Fruit fly (Drosophila melanogaster): ENCODE data around the gene Traf6.
A peak's percentile ranks its signal among the peaks of the same experiment; 100 is the strongest.

The Traf6 gene

DNA sequence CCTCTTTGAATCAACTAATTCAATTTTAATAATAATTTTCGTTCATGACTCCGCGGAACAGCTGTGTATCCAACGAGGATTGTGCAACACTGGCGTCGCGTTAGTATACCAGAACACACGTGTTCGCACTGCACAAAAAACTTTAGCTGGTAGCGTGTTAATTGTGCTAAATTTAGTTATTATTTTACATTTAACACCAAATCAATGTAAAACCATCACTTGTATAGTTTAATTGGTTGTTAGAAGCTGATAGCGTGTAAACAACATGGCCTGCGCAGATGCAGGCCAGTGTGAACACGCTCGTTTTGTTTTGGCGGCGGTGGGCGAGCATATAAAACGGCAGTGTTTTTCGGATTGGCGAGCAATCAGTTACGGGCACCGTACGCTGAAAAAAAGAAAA lies at the start of gene Traf6, which contains the start of gene GIIIspla2 (continued):
- TF ChIP-seq Atf-2 (GFP tag; optimal IDR thresholded peaks at IDR 0.05), result peak; percentile 23
- peak; percentile 81 for TF ChIP-seq E2f1 (GFP tag; IDR thresholded peaks at IDR 0.05)
- TF ChIP-seq Fer3 (tag; optimal IDR thresholded peaks at IDR 0.05), result peak; percentile 70
- TF ChIP-seq CG14710 (tag; optimal IDR thresholded peaks at IDR 0.05), result peak; percentile 84
- peak; percentile 59 for TF ChIP-seq CG2116 (GFP tag; optimal IDR thresholded peaks at IDR 0.05)
- no peak for TF ChIP-seq yki (optimal IDR thresholded peaks at IDR 0.05)
- no peak for TF ChIP-seq CG13894 (tag; optimal IDR thresholded peaks at IDR 0.05)
- TF ChIP-seq pho (GFP tag; optimal IDR thresholded peaks at IDR 0.05), result peak; percentile 77
- peak; percentile 75 for TF ChIP-seq H15 (GFP tag; IDR thresholded peaks at IDR 0.05)
- peak; percentile 41 for TF ChIP-seq kni (GFP tag; optimal IDR thresholded peaks at IDR 0.05)
- peak; percentile 73; the same call in 2 of the 3 replicates for TF ChIP-seq CG34422 (GFP tag; IDR thresholded peaks at IDR 0.05)
- TF ChIP-seq CG2712 (tag; optimal IDR thresholded peaks at IDR 0.05), result peak; percentile 82
- TF ChIP-seq lola (GFP tag; optimal IDR thresholded peaks at IDR 0.05), result peak in 1 of 3 experiments; percentile 65
- no peak for TF ChIP-seq hbn (GFP tag; IDR thresholded peaks at IDR 0.05; ENCODE audit: partially characterized antibody)
- TF ChIP-seq YL-1 (GFP tag; optimal IDR thresholded peaks at IDR 0.05), result peak; percentile 19
- peak; percentile 72 for TF ChIP-seq CG10209 (GFP tag; optimal IDR thresholded peaks at IDR 0.05)
- TF ChIP-seq mirr (GFP tag; optimal IDR thresholded peaks at IDR 0.05), result peak; percentile 66
- TF ChIP-seq MTF-1 (GFP tag; optimal IDR thresholded peaks at IDR 0.05; ENCODE audit: borderline replicate concordance), result no peak
- peak; percentile 54 for TF ChIP-seq Dp (GFP tag; optimal IDR thresholded peaks at IDR 0.05)
- peak; percentile 79; the same call in 1 of the 2 replicates for TF ChIP-seq CG9215 (GFP tag; IDR thresholded peaks at IDR 0.05)
- TF ChIP-seq jigr1 (GFP tag; IDR thresholded peaks at IDR 0.05), result no peak
- TF ChIP-seq ind (GFP tag; optimal IDR thresholded peaks at IDR 0.05), result peak; percentile 68
- peak; percentile 72 for TF ChIP-seq CG31224 (GFP tag; IDR thresholded peaks at IDR 0.05)
- TF ChIP-seq Vsx1 (GFP tag; optimal IDR thresholded peaks at IDR 0.05), result no peak
- peak; percentile 43 for TF ChIP-seq CG6254 (GFP tag; optimal IDR thresholded peaks at IDR 0.05)
- no peak for TF ChIP-seq z (GFP tag; IDR thresholded peaks at IDR 0.05)
- TF ChIP-seq org-1 (GFP tag; optimal IDR thresholded peaks at IDR 0.05), result peak; percentile 62
- no peak for TF ChIP-seq CG15073 (GFP tag; optimal IDR thresholded peaks at IDR 0.05)
- TF ChIP-seq MBD-R2 (GFP tag; IDR thresholded peaks at IDR 0.05), result peak; percentile 95
- peak; percentile 55; the same call in 1 of the 3 replicates for TF ChIP-seq ase (GFP tag; IDR thresholded peaks at IDR 0.05)
- TF ChIP-seq wek (GFP tag; optimal IDR thresholded peaks at IDR 0.05), result peak; percentile 52
- TF ChIP-seq sens (GFP tag), result peak; percentile 95
- no peak for TF ChIP-seq hth (optimal IDR thresholded peaks at IDR 0.05)
- TF ChIP-seq scrt (GFP tag; optimal IDR thresholded peaks at IDR 0.05), result no peak
- peak; percentile 54 for TF ChIP-seq Lhr (GFP tag; optimal IDR thresholded peaks at IDR 0.05)
- TF ChIP-seq corto (GFP tag; optimal IDR thresholded peaks at IDR 0.05), result no peak
- TF ChIP-seq CG17186 (GFP tag; optimal IDR thresholded peaks at IDR 0.05), result peak; percentile 88
- TF ChIP-seq CG6791 (GFP tag; IDR thresholded peaks at IDR 0.05; ENCODE audit: partially characterized antibody), result no peak
- TF ChIP-seq Xrp1 (GFP tag; IDR thresholded peaks at IDR 0.05), result peak; percentile 81
- TF ChIP-seq Hmr (GFP tag; optimal IDR thresholded peaks at IDR 0.05), result no peak
- peak; percentile 78 for TF ChIP-seq CG7372 (GFP tag; IDR thresholded peaks at IDR 0.05)
- TF ChIP-seq CG15601 (tag; optimal IDR thresholded peaks at IDR 0.05), result peak; percentile 37
- TF ChIP-seq CrebB (tag; optimal IDR thresholded peaks at IDR 0.05), result peak; percentile 69
- peak; percentile 83 for TF ChIP-seq CG32532 (GFP tag; IDR thresholded peaks at IDR 0.05)
- peak; percentile 45; the same call in 1 of the 2 replicates for TF ChIP-seq peb (GFP tag; IDR thresholded peaks at IDR 0.05)
- peak; percentile 42 for TF ChIP-seq CG34376 (GFP tag; optimal IDR thresholded peaks at IDR 0.05)
- peak; percentile 73 for TF ChIP-seq CG14014 (GFP tag; IDR thresholded peaks at IDR 0.05)
- peak; percentile 43 for TF ChIP-seq BEAF-32 (GFP tag; optimal IDR thresholded peaks at IDR 0.05)
- peak; percentile 63 for TF ChIP-seq twi (tag; optimal IDR thresholded peaks at IDR 0.05)
- peak; percentile 88 for TF ChIP-seq CG9817 (tag; optimal IDR thresholded peaks at IDR 0.05)

All from whole organism, embryonic.